Fruit fly (Drosophila melanogaster): ENCODE results near the gene CG14569.
A peak's percentile ranks its signal among the peaks of the same experiment; 100 is the strongest.

Gene CG14569

dm6 chr3L:21740209-21740608 is 8.9 kb upstream of the CG14569 start, which contains the start of gene CG14566:
TSS of gene CG14566 (minus strand) at chr3L:21740309.
- TF ChIP-seq gl (tag; optimal IDR thresholded peaks at IDR 0.05) (no peak), rn (GFP tag; IDR thresholded peaks at IDR 0.05) (no peak)

DNA sequence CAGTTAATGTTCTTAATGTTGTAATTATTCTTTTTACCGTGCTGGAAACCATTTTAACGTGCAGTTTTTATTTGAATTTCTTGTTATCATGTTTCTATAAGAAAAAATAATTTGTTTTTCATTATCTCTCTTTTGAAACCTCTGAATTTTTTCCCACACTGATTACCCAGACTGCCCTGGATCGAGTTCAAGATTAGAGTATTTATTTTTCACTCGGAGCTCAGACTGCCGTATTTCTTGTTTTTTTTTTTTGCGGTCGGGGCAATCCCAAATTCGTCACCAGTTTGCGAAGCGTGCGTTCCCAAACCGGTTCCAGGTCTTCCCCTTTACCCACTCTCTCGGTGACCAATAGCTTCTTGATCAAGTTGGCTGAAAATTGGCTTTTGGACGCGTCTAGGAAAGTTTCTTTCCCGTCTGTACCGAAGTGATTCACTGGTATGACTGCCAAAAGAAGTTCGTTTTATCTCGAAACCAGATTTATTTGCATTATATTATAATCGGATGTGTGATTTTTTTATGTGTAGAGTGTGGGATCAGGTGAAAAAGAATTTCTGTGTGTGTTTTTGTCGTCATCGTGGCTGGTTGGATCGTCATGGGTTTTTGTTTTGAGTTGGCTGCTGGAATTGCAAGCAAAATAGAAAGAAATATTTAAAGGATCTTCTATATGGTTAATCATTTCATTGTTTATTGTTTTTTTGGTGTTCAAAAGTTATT is 7.8 kb upstream of the CG14569 start:
- TF ChIP-seq CG14655 (GFP tag; optimal IDR thresholded peaks at IDR 0.05) (peak; percentile 18), CG15710 (tag; optimal IDR thresholded peaks at IDR 0.05) (no peak), Pif1B (GFP tag; optimal IDR thresholded peaks at IDR 0.05) (no peak), CG17806 (tag; optimal IDR thresholded peaks at IDR 0.05) (no peak), CG8301 (tag; optimal IDR thresholded peaks at IDR 0.05) (no peak), Ets98B (GFP tag; IDR thresholded peaks at IDR 0.05) (peak; percentile 13; the same call in 1 of the 2 replicates), D1 (tag; optimal IDR thresholded peaks at IDR 0.05) (no peak), EcR (GFP tag; optimal IDR thresholded peaks at IDR 0.05) (peak; percentile 35)

DNA sequence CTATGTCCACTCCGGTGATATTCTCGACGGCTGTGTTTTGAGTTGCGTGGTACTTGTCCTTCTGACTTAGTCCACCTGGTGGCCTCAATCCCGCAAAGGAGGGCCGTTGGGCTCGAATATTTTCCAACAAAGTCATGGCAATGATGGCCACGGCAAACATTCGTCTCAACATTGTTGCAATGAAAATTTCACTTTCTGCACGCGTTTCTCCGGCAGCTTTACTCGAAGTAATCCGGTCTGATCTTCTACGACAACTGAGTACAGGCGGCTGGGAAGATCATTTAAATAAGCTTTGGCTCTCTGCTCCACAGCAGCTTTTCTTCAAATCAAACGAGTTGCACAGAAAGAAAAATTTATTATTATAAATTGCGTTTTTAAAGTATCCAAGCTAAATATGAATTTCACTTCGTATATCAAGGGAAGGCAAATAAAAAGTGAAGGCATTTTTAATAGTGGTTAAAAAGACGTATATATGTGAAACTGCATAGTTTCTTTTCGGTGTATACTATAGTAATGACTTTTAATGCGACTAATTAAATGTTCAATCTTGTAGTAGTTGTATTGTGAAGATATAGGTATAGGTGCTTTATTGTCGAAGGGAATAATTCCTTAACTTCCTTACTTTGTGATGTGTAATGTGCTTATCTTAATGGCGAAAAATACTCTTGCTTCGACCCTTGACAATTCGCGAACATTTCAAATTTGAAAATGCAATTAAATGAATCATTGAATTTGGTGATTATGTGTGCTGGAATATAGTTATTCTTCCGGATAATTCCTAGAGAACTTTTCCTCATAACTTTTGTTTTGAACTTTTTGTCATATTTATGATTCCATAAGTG is 7.0 kb upstream of the CG14569 start, which contains the start of gene CG14567:
TSS of gene CG14567 (minus strand) at position 256 of the 842 bp plus-strand sequence.
- TF ChIP-seq gl (tag; optimal IDR thresholded peaks at IDR 0.05) (no peak), CG14655 (GFP tag; optimal IDR thresholded peaks at IDR 0.05) (peak; percentile 55), CG15710 (tag; optimal IDR thresholded peaks at IDR 0.05) (peak; percentile 44), CG12605 (GFP tag; IDR thresholded peaks at IDR 0.05) (peak; percentile 83), Pif1A (GFP tag; optimal IDR thresholded peaks at IDR 0.05) (peak; percentile 31), CG8301 (tag; optimal IDR thresholded peaks at IDR 0.05) (peak; percentile 65), rn (GFP tag; IDR thresholded peaks at IDR 0.05) (peak; percentile 66), CG13204 (GFP tag; optimal IDR thresholded peaks at IDR 0.05) (no peak), fd96Ca (GFP tag; IDR thresholded peaks at IDR 0.05) (no peak), Pif1B (GFP tag; optimal IDR thresholded peaks at IDR 0.05) (peak; percentile 57), CG4496 (GFP tag; IDR thresholded peaks at IDR 0.05) (peak; percentile 86), CG17806 (tag; optimal IDR thresholded peaks at IDR 0.05) (peak; percentile 59), D1 (tag; optimal IDR thresholded peaks at IDR 0.05) (peak; percentile 18), CG10348 (GFP tag; IDR thresholded peaks at IDR 0.05) (no peak), CG34367 (tag; optimal IDR thresholded peaks at IDR 0.05) (peak; percentile 11), Snoo (tag; optimal IDR thresholded peaks at IDR 0.05) (peak; percentile 27), CG9948 (tag; optimal IDR thresholded peaks at IDR 0.05) (peak; percentile 37), CG32121 (GFP tag; IDR thresholded peaks at IDR 0.05) (peak; percentile 64), EcR (GFP tag; optimal IDR thresholded peaks at IDR 0.05) (no peak), Ets98B (GFP tag; IDR thresholded peaks at IDR 0.05) (peak; percentile 70), CG8159 (tag; optimal IDR thresholded peaks at IDR 0.05) (peak; percentile 65)

- TF ChIP-seq CG15710 (tag; optimal IDR thresholded peaks at IDR 0.05) (no peak), fd96Ca (GFP tag; IDR thresholded peaks at IDR 0.05) (no peak), CG8301 (tag; optimal IDR thresholded peaks at IDR 0.05) (no peak), CG12605 (GFP tag; IDR thresholded peaks at IDR 0.05) (no peak), Snoo (tag; optimal IDR thresholded peaks at IDR 0.05) (no peak), Ets98B (GFP tag; IDR thresholded peaks at IDR 0.05) (no peak), EcR (GFP tag; optimal IDR thresholded peaks at IDR 0.05) (no peak), CG13204 (GFP tag; optimal IDR thresholded peaks at IDR 0.05) (no peak), gl (tag; optimal IDR thresholded peaks at IDR 0.05) (no peak), rn (GFP tag; IDR thresholded peaks at IDR 0.05) (no peak), Pif1B (GFP tag; optimal IDR thresholded peaks at IDR 0.05) (no peak), D1 (tag; optimal IDR thresholded peaks at IDR 0.05) (no peak), CG8159 (tag; optimal IDR thresholded peaks at IDR 0.05) (no peak)
Observed at dm6 chr3L:21733799-21734198, 2.4 kb upstream of the CG14569 start, which contains the start of gene CG14573. TSS of gene CG14573 (plus strand) at chr3L:21734099.

dm6 chr3L:21733387-21733786 is 2.0 kb upstream of the CG14569 start, which contains the start of gene CG14568:
TSS of gene CG14568 (minus strand) at chr3L:21733487.
- TF ChIP-seq CG4496 (GFP tag; IDR thresholded peaks at IDR 0.05), result no peak
- TF ChIP-seq Pif1A (GFP tag; optimal IDR thresholded peaks at IDR 0.05), result no peak
- TF ChIP-seq CG14655 (GFP tag; optimal IDR thresholded peaks at IDR 0.05), result no peak
- TF ChIP-seq EcR (GFP tag; optimal IDR thresholded peaks at IDR 0.05), result no peak
- TF ChIP-seq CG10348 (GFP tag; IDR thresholded peaks at IDR 0.05), result no peak
- TF ChIP-seq rn (GFP tag; IDR thresholded peaks at IDR 0.05), result no peak
- no peak for TF ChIP-seq CG8301 (tag; optimal IDR thresholded peaks at IDR 0.05)
- TF ChIP-seq CG15710 (tag; optimal IDR thresholded peaks at IDR 0.05), result no peak
- TF ChIP-seq CG34367 (tag; optimal IDR thresholded peaks at IDR 0.05), result no peak
- TF ChIP-seq Snoo (tag; optimal IDR thresholded peaks at IDR 0.05), result no peak
- no peak for TF ChIP-seq Pif1B (GFP tag; optimal IDR thresholded peaks at IDR 0.05)
- TF ChIP-seq CG12605 (GFP tag; IDR thresholded peaks at IDR 0.05), result no peak
- TF ChIP-seq CG32121 (GFP tag; IDR thresholded peaks at IDR 0.05), result no peak
- TF ChIP-seq CG13204 (GFP tag; optimal IDR thresholded peaks at IDR 0.05), result no peak
- no peak for TF ChIP-seq gl (tag; optimal IDR thresholded peaks at IDR 0.05)
- TF ChIP-seq Ets98B (GFP tag; IDR thresholded peaks at IDR 0.05), result no peak
